Worm (Caenorhabditis elegans) whole organism, L1 larva: Measurements from ENCODE around the gene zmp-3.
"Not testable (repeated sequence)": the region's sequence is repeated elsewhere in the genome, so short reads cannot be mapped to it uniquely, and the experiment has no call there.

Experiments used
- F16B12.6 ChIP-seq: fragments of 150-350 bp; optimal IDR thresholded peaks from 2 replicates; lab custom pipeline; 2014; ENCODE audit warnings: missing biosample characterization, missing genetic modification characterization
- aha-1 ChIP-seq: fragments of 150-350 bp; optimal IDR thresholded peaks from 2 replicates; lab custom pipeline; 2014; ENCODE audit warnings: missing biosample characterization, missing genetic modification characterization
- alr-1 ChIP-seq: fragments of 200-800 bp; sonication (Bioruptor generic); optimal IDR thresholded peaks from 2 replicates; lab custom pipeline; 2018; ENCODE audit warnings: borderline replicate concordance, mild to moderate bottlenecking, missing genetic modification characterization, missing compliant biosample characterization
- ceh-88 ChIP-seq: fragments of 200-800 bp; sonication (Bioruptor generic); IDR thresholded peaks from 2 replicates; pipeline ENCODE4 v1.3.6; 2022; ENCODE audit warnings: missing genetic modification characterization, missing compliant biosample characterization
- ces-1 ChIP-seq: fragments of 150-350 bp; optimal IDR thresholded peaks from 2 replicates; lab custom pipeline; 2014; ENCODE audit warnings: missing biosample characterization, missing genetic modification reagents, missing genetic modification characterization
- dpl-1 ChIP-seq, 3 experiments: fragments of 150-350 bp in 2 of 3; sonication (generic microtip) in 1 of 3; optimal IDR thresholded peaks; 2 replicates each; lab custom pipeline; 2014 to 2017; ENCODE audit warnings: missing biosample characterization in 3 of 3, missing genetic modification characterization in 3 of 3, missing genetic modification reagents in 3 of 3
- egl-13 ChIP-seq: sonication (generic microtip); optimal IDR thresholded peaks from 2 replicates; lab custom pipeline; 2016; ENCODE audit warnings: missing genotype, missing genetic modification reagents, missing genetic modification characterization, missing compliant biosample characterization
- elt-3 ChIP-seq, 6 experiments: fragments of 150-350 bp in 1 of 6; sonication (generic microtip); optimal IDR thresholded peaks; 2 replicates each; lab custom pipeline; 2017 to 2018; ENCODE audit warnings: missing biosample characterization in 6 of 6, missing genetic modification characterization in 6 of 6, inconsistent platforms in 1 of 6
- hlh-17 ChIP-seq: fragments of 200-800 bp; sonication (Bioruptor generic); optimal IDR thresholded peaks from 2 replicates; lab custom pipeline; 2018; ENCODE audit warnings: missing genetic modification characterization, mild to moderate bottlenecking, missing compliant biosample characterization, moderate library complexity, borderline replicate concordance
- hlh-4 ChIP-seq: sonication (generic microtip); optimal IDR thresholded peaks from 2 replicates; lab custom pipeline; 2016; ENCODE audit warnings: mild to moderate bottlenecking, missing genetic modification characterization, missing compliant biosample characterization
- jun-1 ChIP-seq: fragments of 150-350 bp; optimal IDR thresholded peaks from 2 replicates; lab custom pipeline; 2014; ENCODE audit warnings: missing biosample characterization, missing genetic modification reagents, missing genetic modification characterization
- lin-14 ChIP-seq: fragments of 200-800 bp; sonication (Bioruptor generic); optimal IDR thresholded peaks from 2 replicates; lab custom pipeline; 2018; ENCODE audit warnings: mild to moderate bottlenecking, missing genetic modification characterization, moderate library complexity, missing compliant biosample characterization
- lin-15B ChIP-seq: fragments of 150-350 bp; sonication (generic microtip); optimal IDR thresholded peaks from 3 replicates; lab custom pipeline; 2014; ENCODE audit warnings: missing biosample characterization, missing genetic modification characterization
- lir-3 ChIP-seq: sonication (generic microtip); optimal IDR thresholded peaks from 2 replicates; lab custom pipeline; 2016; ENCODE audit warnings: mild to moderate bottlenecking, missing genetic modification characterization, moderate library complexity, missing compliant biosample characterization; ENCODE audit not compliant: poor library complexity
- mab-9 ChIP-seq: fragments of 200-800 bp; sonication (Bioruptor generic); IDR thresholded peaks from 2 replicates; pipeline ENCODE4 v1.3.6; 2022; ENCODE audit warnings: missing genetic modification reagents, missing genetic modification characterization, missing compliant biosample characterization
- nhr-11 ChIP-seq: fragments of 150-350 bp; optimal IDR thresholded peaks from 2 replicates; lab custom pipeline; 2014; ENCODE audit warnings: missing biosample characterization, missing genetic modification characterization
- nhr-12 ChIP-seq: sonication (generic microtip); optimal IDR thresholded peaks from 2 replicates; lab custom pipeline; 2017; ENCODE audit warnings: missing biosample characterization, missing genetic modification characterization
- nhr-19 ChIP-seq: fragments of 200-800 bp; sonication (Bioruptor generic); conservative IDR thresholded peaks from 2 replicates; pipeline ENCODE4 v1.3.6; 2022; ENCODE audit warnings: missing genetic modification characterization, missing compliant biosample characterization
- nhr-71 ChIP-seq: sonication (generic microtip); optimal IDR thresholded peaks from 2 replicates; lab custom pipeline; 2016; ENCODE audit warnings: mild to moderate bottlenecking, missing genetic modification characterization, moderate library complexity, missing compliant biosample characterization
- nhr-76 ChIP-seq: sonication (generic microtip); optimal IDR thresholded peaks from 2 replicates; lab custom pipeline; 2017; ENCODE audit warnings: missing biosample characterization, missing genetic modification characterization
- nhr-77 ChIP-seq: fragments of 150-350 bp; optimal IDR thresholded peaks from 2 replicates; lab custom pipeline; 2014; ENCODE audit warnings: missing biosample characterization, missing genetic modification characterization
- nhr-85 ChIP-seq: sonication (generic microtip); peaks from one replicate; lab custom pipeline; 2016; ENCODE audit warnings: missing genetic modification characterization, inconsistent platforms, missing compliant biosample characterization
- pax-3 ChIP-seq: fragments of 200-800 bp; sonication (Bioruptor generic); optimal IDR thresholded peaks from 2 replicates; lab custom pipeline; 2018; ENCODE audit warnings: mild to moderate bottlenecking, missing genetic modification characterization, moderate library complexity, missing compliant biosample characterization
- pqm-1 ChIP-seq: sonication (generic microtip); optimal IDR thresholded peaks from 3 replicates; lab custom pipeline; 2017; ENCODE audit warnings: missing biosample characterization, missing genetic modification characterization
- skn-1 ChIP-seq: fragments of 150-350 bp; optimal IDR thresholded peaks from 2 replicates; lab custom pipeline; 2014; ENCODE audit warnings: missing biosample characterization, missing genetic modification characterization
- sox-4 ChIP-seq: sonication (generic microtip); optimal IDR thresholded peaks from 2 replicates; lab custom pipeline; 2016; ENCODE audit warnings: missing genetic modification characterization, missing compliant biosample characterization
- sptf-1 ChIP-seq: fragments of 150-350 bp; optimal IDR thresholded peaks from 2 replicates; lab custom pipeline; 2014; ENCODE audit warnings: missing biosample characterization, missing genetic modification characterization
- tlp-1 ChIP-seq: fragments of 150-350 bp; optimal IDR thresholded peaks from 2 replicates; lab custom pipeline; 2014; ENCODE audit warnings: missing biosample characterization, missing genetic modification characterization
- unc-130 ChIP-seq: fragments of 150-350 bp; optimal IDR thresholded peaks from 2 replicates; lab custom pipeline; 2017; ENCODE audit warnings: missing biosample characterization, missing genetic modification characterization, inconsistent platforms
- unc-30 ChIP-seq: sonication (generic microtip); optimal IDR thresholded peaks from 2 replicates; lab custom pipeline; 2017; ENCODE audit warnings: missing biosample characterization, missing genetic modification characterization
- unc-86 ChIP-seq: sonication (generic microtip); optimal IDR thresholded peaks from 2 replicates; lab custom pipeline; 2016; ENCODE audit warnings: missing genetic modification characterization, missing compliant biosample characterization
- vab-15 ChIP-seq: sonication (generic microtip); optimal IDR thresholded peaks from 2 replicates; lab custom pipeline; 2017; ENCODE audit warnings: missing genotype, mild to moderate bottlenecking, missing genetic modification characterization, missing compliant biosample characterization
- zag-1 ChIP-seq: fragments of 150-350 bp; optimal IDR thresholded peaks from 2 replicates; lab custom pipeline; 2014; ENCODE audit warnings: missing biosample characterization, missing genetic modification characterization
- ztf-11 ChIP-seq, 2 experiments: sonication (generic microtip); optimal IDR thresholded peaks; 2 replicates each; lab custom pipeline; 2016 to 2017; ENCODE audit warnings: missing genetic modification characterization in 2 of 2, missing biosample characterization in 1 of 2, missing compliant biosample characterization in 1 of 2

Gene zmp-3

ce11 chrV:2909525-2909924 is at the start of gene zmp-3:
TSS of gene zmp-3 (minus strand) at chrV:2909625.
- peak; percentile 60 for TF ChIP-seq nhr-85
- TF ChIP-seq elt-3 (tag; optimal IDR thresholded peaks at IDR 0.05; lab: Kevin White, UChicago) = peak in 1 of 6 experiments; percentile 42
- no peak for TF ChIP-seq zag-1 (tag; lab: Kevin White, UChicago)

DNA sequence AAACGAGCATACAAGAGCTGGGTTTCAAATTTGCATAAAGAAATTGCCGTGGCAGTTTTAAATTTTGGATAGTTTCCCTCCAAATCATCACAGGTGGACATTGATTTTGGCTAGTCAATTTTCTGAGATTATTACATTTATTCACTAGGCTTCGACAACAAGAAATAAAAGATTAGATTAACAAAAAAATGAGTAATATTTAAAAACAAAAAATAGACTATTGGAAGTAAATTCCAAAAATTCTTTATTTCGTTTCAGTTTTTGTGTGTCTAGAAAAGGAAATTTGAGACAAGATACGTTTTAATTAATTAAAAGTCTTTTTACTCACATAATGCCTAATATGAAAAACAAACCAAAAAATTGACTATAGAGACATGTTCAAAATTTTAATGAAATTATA is 48.8 kb upstream of the zmp-3 start, which contains the start of gene srw-142:
Gene srw-142, minus strand, starts transcription at position 101 of the 400 bp plus-strand sequence.
- TF ChIP-seq ces-1 (GFP tag; lab: Kevin White, UChicago) (no peak), pqm-1 (no peak)
- TF ChIP-seq, all 84 proteins: peak for 0

- TF ChIP-seq egl-13 (tag; lab: Kevin White, UChicago); ztf-11 (tag; optimal IDR thresholded peaks at IDR 0.05; lab: Kevin White, UChicago); lir-3 (tag; lab: Kevin White, UChicago): not testable (repeated sequence)
These were observed 45.9 kb upstream of the zmp-3 start, which contains the start of gene srh-248 for ce11 chrV:2955342-2955741. TSS of gene srh-248 (minus strand) at chrV:2955442.

ce11 chrV:2952102-2952501 is 42.7 kb upstream of the zmp-3 start, which contains the start of gene srw-122:
TSS of gene srw-122 (minus strand) at chrV:2952202.
- TF ChIP-seq lin-14; sptf-1 (tag; lab: Kevin White, UChicago); aha-1 (tag; lab: Kevin White, UChicago): not testable (repeated sequence)

DNA sequence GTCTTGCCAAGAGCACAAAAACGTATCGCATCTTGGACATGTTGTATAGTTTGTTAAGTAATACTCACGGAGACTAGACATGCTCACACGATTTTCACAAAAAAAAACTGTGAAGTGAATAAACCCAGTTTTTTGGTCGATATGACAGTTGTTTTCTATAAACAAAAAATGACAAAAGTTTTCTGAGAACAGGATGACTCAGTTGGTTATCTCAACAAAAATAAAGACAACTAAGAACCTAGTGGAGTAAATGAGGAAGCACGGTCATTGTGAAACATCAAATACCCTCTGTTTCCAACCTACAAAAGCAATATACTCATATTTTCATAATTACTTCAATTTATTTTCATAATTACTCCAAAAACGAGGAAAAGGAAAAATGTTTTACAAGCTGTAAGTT is 36.2 kb upstream of the zmp-3 start, which contains the start of gene srh-87:
Gene srh-87, minus strand, starts transcription at position 101 of the 400 bp plus-strand sequence.
- no peak for TF ChIP-seq unc-86 (tag; lab: Kevin White, UChicago)
- no peak for TF ChIP-seq ces-1 (GFP tag; lab: Kevin White, UChicago)
- TF ChIP-seq sox-4 (tag; lab: Kevin White, UChicago) = no peak
- no peak for TF ChIP-seq nhr-76
- no peak for TF ChIP-seq nhr-11 (tag; lab: Kevin White, UChicago)
- TF ChIP-seq mab-9 = no peak
- no peak for TF ChIP-seq ztf-11 (tag; optimal IDR thresholded peaks at IDR 0.05; lab: Kevin White, UChicago)
- no peak for TF ChIP-seq unc-130
- TF ChIP-seq skn-1 = no peak
- TF ChIP-seq sptf-1 (tag; lab: Kevin White, UChicago) = no peak
- TF ChIP-seq F16B12.6 (tag; lab: Kevin White, UChicago) = no peak
- no peak for TF ChIP-seq jun-1 (tag; lab: Kevin White, UChicago)
- no peak for TF ChIP-seq alr-1
- TF ChIP-seq nhr-19 = no peak
- TF ChIP-seq tlp-1 = no peak
- no peak for TF ChIP-seq hlh-17
- TF ChIP-seq nhr-77 = no peak
- TF ChIP-seq ceh-88 (GFP tag; lab: Robert Waterston, UW) = no peak

DNA sequence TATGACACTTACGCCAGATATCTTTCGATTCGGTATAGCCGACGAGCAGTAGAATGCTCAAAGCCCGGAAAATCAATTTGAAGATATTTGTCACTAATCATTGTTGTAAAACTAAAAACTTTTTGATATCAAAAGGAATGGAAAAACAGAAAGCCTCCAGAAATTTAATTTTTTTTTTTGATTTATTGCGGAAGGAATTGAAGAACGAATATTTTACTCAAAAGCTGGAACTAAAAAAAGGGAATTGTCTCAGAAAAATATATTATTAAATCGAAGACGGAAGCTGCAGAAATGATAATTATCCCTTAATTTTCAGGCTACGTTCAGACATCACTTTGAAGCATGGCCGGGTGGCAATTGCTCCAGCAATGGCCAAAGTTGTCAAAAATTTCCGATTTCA is 34.4 kb upstream of the zmp-3 start, which contains the start of gene srw-137:
Gene srw-137, minus strand, starts transcription at position 101 of the 400 bp plus-strand sequence.
- no peak for TF ChIP-seq dpl-1 (GFP tag; optimal IDR thresholded peaks at IDR 0.05; lab: Kevin White, UChicago)
- no peak for TF ChIP-seq nhr-71 (tag; lab: Kevin White, UChicago)
- TF ChIP-seq hlh-4 (tag; lab: Kevin White, UChicago) = no peak
- TF ChIP-seq lin-15B (tag; lab: Kevin White, UChicago) = no peak
- no peak for TF ChIP-seq lir-3 (tag; lab: Kevin White, UChicago)
- TF ChIP-seq nhr-12 (tag; lab: Kevin White, UChicago) = no peak
- TF ChIP-seq pax-3 (tag; lab: Kevin White, UChicago) = no peak
- TF ChIP-seq F16B12.6 (tag; lab: Kevin White, UChicago) = no peak
- TF ChIP-seq unc-30 (tag; lab: Kevin White, UChicago) = no peak
- TF ChIP-seq vab-15 (tag; lab: Kevin White, UChicago) = no peak
